Fruit fly (Drosophila melanogaster): ENCODE data around the gene CG3777.
A peak's percentile ranks its signal among the peaks of the same experiment; 100 is the strongest.

- TF ChIP-seq CG3032 (tag; optimal IDR thresholded peaks at IDR 0.05) = peak; percentile 75
- TF ChIP-seq CG11762 (GFP tag; optimal IDR thresholded peaks at IDR 0.05; ENCODE audit: insufficient read depth) = peak; percentile 34
- TF ChIP-seq lz (GFP tag; optimal IDR thresholded peaks at IDR 0.05) = no peak
- no peak for TF ChIP-seq Smox (GFP tag; optimal IDR thresholded peaks at IDR 0.05)
- TF ChIP-seq CG7368 (GFP tag; optimal IDR thresholded peaks at IDR 0.05) = no peak
- TF ChIP-seq CG6792 (GFP tag; optimal IDR thresholded peaks at IDR 0.05) = no peak
- no peak for TF ChIP-seq CG8319 (GFP tag; optimal IDR thresholded peaks at IDR 0.05)
- no peak for TF ChIP-seq fd85E (GFP tag; optimal IDR thresholded peaks at IDR 0.05)
- peak; percentile 85 for TF ChIP-seq dac (GFP tag; optimal IDR thresholded peaks at IDR 0.05)
- TF ChIP-seq net (GFP tag; optimal IDR thresholded peaks at IDR 0.05) = peak; percentile 70
These were observed 81.9 kb downstream of the CG3777 start for dm6 chrX:361418-361817.
